Worm (Caenorhabditis elegans): ENCODE measurements around the gene srz-101.
"Not testable (repeated sequence)": the region's sequence is repeated elsewhere in the genome, so short reads cannot be mapped to it uniquely, and the experiment has no call there.

ce11 chrV:16654242-16654641 lies 40.4 kb upstream of the srz-101 start, which contains the start of gene W06G6.15:
- not testable (repeated sequence) for TF ChIP-seq cog-1 (tag; optimal IDR thresholded peaks at IDR 0.05); flt-1 (GFP tag; IDR thresholded peaks at IDR 0.05); klf-2 (GFP tag; conservative IDR thresholded peaks at IDR 0.05); T22C8.4 (GFP tag; IDR thresholded peaks at IDR 0.05); ref-1 (GFP tag; conservative IDR thresholded peaks at IDR 0.05)
